Worm (Caenorhabditis elegans) whole organism, late embryonic: ENCODE measurements around the gene T14G11.1.

Source experiments
- ceh-2 ChIP-seq: sonication (generic microtip); optimal IDR thresholded peaks from 2 replicates; lab custom pipeline; 2016; ENCODE audit warnings: missing genotype, missing genetic modification characterization, missing compliant biosample characterization
- ceh-9 ChIP-seq: sonication (generic microtip); optimal IDR thresholded peaks from 2 replicates; lab custom pipeline; 2016; ENCODE audit warnings: mild to moderate bottlenecking, missing genetic modification characterization, inconsistent platforms, missing compliant biosample characterization
- fkh-6 ChIP-seq: sonication (generic microtip); optimal IDR thresholded peaks from 2 replicates; lab custom pipeline; 2016; ENCODE audit warnings: missing genetic modification characterization, missing compliant biosample characterization
- nhr-11 ChIP-seq: fragments of 150-350 bp; optimal IDR thresholded peaks from 2 replicates; lab custom pipeline; 2014; ENCODE audit warnings: missing biosample characterization, missing genetic modification characterization
- pqm-1 ChIP-seq: sonication (generic microtip); optimal IDR thresholded peaks from 2 replicates; lab custom pipeline; 2016; ENCODE audit warnings: missing genetic modification characterization, missing compliant biosample characterization
- ref-2 ChIP-seq: sonication (generic microtip); optimal IDR thresholded peaks from 2 replicates; lab custom pipeline; 2016; ENCODE audit warnings: missing genetic modification characterization, missing compliant biosample characterization
- sox-2 ChIP-seq: fragments of 200-800 bp; sonication (Bioruptor generic); IDR thresholded peaks from 2 replicates; pipeline ENCODE4 v1.3.6; 2022; ENCODE audit warnings: missing genetic modification reagents, missing genetic modification characterization, missing compliant biosample characterization
- syd-9 ChIP-seq: sonication (generic microtip); optimal IDR thresholded peaks from 2 replicates; lab custom pipeline; 2016; ENCODE audit warnings: mild to moderate bottlenecking, missing genetic modification characterization, moderate library complexity, missing compliant biosample characterization
- ttx-3 ChIP-seq: sonication (generic microtip); optimal IDR thresholded peaks from 2 replicates; lab custom pipeline; 2016; ENCODE audit warnings: missing genetic modification reagents, missing genetic modification characterization, missing compliant biosample characterization
- zip-5 ChIP-seq: sonication (generic microtip); optimal IDR thresholded peaks from 2 replicates; lab custom pipeline; 2016; ENCODE audit warnings: missing genetic modification characterization, missing compliant biosample characterization

- TF ChIP-seq sox-2 (GFP tag; lab: Robert Waterston, UW) (no peak), ref-2 (tag; lab: Kevin White, UChicago) (no peak), nhr-11 (tag; lab: Kevin White, UChicago) (no peak), pqm-1 (tag; lab: Kevin White, UChicago) (no peak), ceh-9 (tag; lab: Kevin White, UChicago) (no peak), zip-5 (tag; lab: Kevin White, UChicago) (no peak), syd-9 (tag; lab: Kevin White, UChicago) (no peak), ceh-2 (no peak), fkh-6 (tag; lab: Kevin White, UChicago) (no peak), ttx-3 (tag; lab: Kevin White, UChicago) (no peak)
Measured at ce11 chrX:2731416-2731815, 42.6 kb downstream of the T14G11.1 start.
